Fruit fly (Drosophila melanogaster) whole organism: ENCODE measurements around the gene awd.

Experiments
- EcR ChIP-seq, 2 experiments: fragments of >200 bp; optimal IDR thresholded peaks; 2 replicates each; lab custom pipeline; 2017; ENCODE audit warnings: missing biosample characterization in 2 of 2, missing genetic modification characterization in 2 of 2, missing genetic modification reagents in 2 of 2
- pan ChIP-seq: fragments of >200 bp; optimal IDR thresholded peaks from 2 replicates; lab custom pipeline; 2017
- psq ChIP-seq: fragments of >200 bp; optimal IDR thresholded peaks from 2 replicates; lab custom pipeline; 2017
- usp ChIP-seq: fragments of >200 bp; optimal IDR thresholded peaks from 2 replicates; lab custom pipeline; 2017; ENCODE audit warnings: missing biosample characterization, missing genetic modification characterization, mixed read lengths

DNA sequence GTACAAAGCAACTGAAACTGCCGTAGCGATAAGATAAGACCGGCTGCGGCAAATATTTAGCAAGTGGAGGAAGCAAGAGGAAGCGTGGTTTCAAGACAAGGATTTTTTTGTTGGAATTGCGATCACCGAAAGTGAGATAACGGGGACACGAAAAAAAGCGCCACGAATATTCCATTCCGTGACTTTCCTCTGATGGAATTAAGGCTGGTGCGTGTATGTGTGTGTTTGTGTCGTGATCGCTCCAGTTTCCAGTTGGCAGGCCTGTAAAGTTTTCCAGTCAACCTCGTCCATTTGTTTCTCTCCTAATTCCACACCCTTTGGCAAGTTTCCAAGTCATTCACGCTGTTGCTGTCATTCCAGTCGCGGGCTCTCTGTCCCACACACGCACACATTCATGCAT, 19.6 kb downstream of the awd start:
- TF ChIP-seq psq (lab: Kevin White, UChicago) (no peak), pan (lab: Kevin White, UChicago) (no peak), EcR (GFP tag; optimal IDR thresholded peaks at IDR 0.05; lab: Kevin White, UChicago) (no peak), usp (GFP tag; lab: Kevin White, UChicago) (no peak)
